Fruit fly (Drosophila melanogaster) whole organism, embryonic: ENCODE data around the gene CG16959.

ENCODE experiments used
- Ada2b ChIP-seq: fragments of 200-800 bp; sonication (Bioruptor generic); IDR thresholded peaks from 2 replicates; pipeline ENCODE4 v1.3.6; 2022; ENCODE audit warnings: missing biosample characterization, missing genetic modification characterization
- Atf-2 ChIP-seq: fragments of 200-800 bp; sonication (Bioruptor generic); optimal IDR thresholded peaks from 2 replicates; lab custom pipeline; 2016; ENCODE audit warnings: missing biosample characterization, missing genetic modification characterization
- Bteb2 ChIP-seq: fragments of 200-800 bp; sonication (Bioruptor generic); optimal IDR thresholded peaks from 2 replicates; lab custom pipeline; 2016; ENCODE audit warnings: missing biosample characterization, missing genetic modification characterization
- C15 ChIP-seq: fragments of 200-800 bp; sonication (Bioruptor generic); IDR thresholded peaks from 3 replicates; pipeline ENCODE4 v1.3.6; 2022; ENCODE audit warnings: missing biosample characterization, missing genetic modification characterization
- CG11398 ChIP-seq: fragments of 200-800 bp; sonication (Bioruptor generic); optimal IDR thresholded peaks from 2 replicates; lab custom pipeline; 2016; ENCODE audit warnings: missing biosample characterization, missing genetic modification characterization
- CG11696 ChIP-seq: fragments of 200-800 bp; sonication (Bioruptor generic); IDR thresholded peaks from 2 replicates; pipeline ENCODE4 v1.3.6; 2022; ENCODE audit warnings: missing biosample characterization, missing genetic modification characterization
- CG12155 ChIP-seq: fragments of 200-800 bp; sonication (Bioruptor generic); optimal IDR thresholded peaks from 3 replicates; lab custom pipeline; 2016; ENCODE audit warnings: missing biosample characterization, missing genetic modification characterization
- CG12744 ChIP-seq: fragments of 200-800 bp; sonication (Bioruptor generic); optimal IDR thresholded peaks from 2 replicates; lab custom pipeline; 2016; ENCODE audit warnings: missing biosample characterization, missing genetic modification characterization
- CG12942 ChIP-seq: fragments of 200-800 bp; sonication (Bioruptor generic); optimal IDR thresholded peaks from 3 replicates; lab custom pipeline; 2016; ENCODE audit warnings: missing biosample characterization, missing genetic modification characterization
- CG13775 ChIP-seq: fragments of 200-800 bp; sonication (Bioruptor generic); optimal IDR thresholded peaks from 3 replicates; lab custom pipeline; 2017; ENCODE audit warnings: missing biosample characterization, mild to moderate bottlenecking, missing genetic modification characterization
- CG14050 ChIP-seq: fragments of 200-800 bp; sonication (Bioruptor generic); IDR thresholded peaks from 3 replicates; pipeline ENCODE4 v1.3.6; 2022; ENCODE audit warnings: missing biosample characterization, missing genetic modification characterization
- CG14860 ChIP-seq: fragments of 200-800 bp; sonication (Bioruptor generic); IDR thresholded peaks from 3 replicates; pipeline ENCODE4 v1.3.6; 2022; ENCODE audit warnings: missing biosample characterization, missing genetic modification characterization; ENCODE audit not compliant: partially characterized antibody
- CG18011 ChIP-seq: fragments of 200-800 bp; sonication (Bioruptor generic); optimal IDR thresholded peaks from 2 replicates; lab custom pipeline; 2017; ENCODE audit warnings: missing biosample characterization, missing genetic modification characterization, mild to moderate bottlenecking, moderate library complexity, missing genotype
- CG2712 ChIP-seq: fragments of 200-800 bp; optimal IDR thresholded peaks from 3 replicates; lab custom pipeline; 2019; ENCODE audit warnings: missing biosample characterization, mild to moderate bottlenecking, missing genetic modification characterization, moderate library complexity
- CG32772 ChIP-seq: fragments of 200-800 bp; sonication (Bioruptor generic); IDR thresholded peaks from 2 replicates; pipeline ENCODE4 v1.3.6; 2022; ENCODE audit warnings: missing biosample characterization, missing genetic modification characterization
- CG3726 ChIP-seq: fragments of 200-800 bp; sonication (Bioruptor generic); IDR thresholded peaks from 3 replicates; pipeline ENCODE4, ENCODE4 v1.3.6; 2022; ENCODE audit warnings: missing biosample characterization, missing genetic modification characterization
- CG3847 ChIP-seq: fragments of 200-800 bp; sonication (Bioruptor generic); IDR thresholded peaks from 2 replicates; pipeline ENCODE4 v1.3.6; 2022; ENCODE audit warnings: missing biosample characterization, missing genetic modification characterization
- CG4360 ChIP-seq: fragments of 200-800 bp; sonication (Bioruptor generic); IDR thresholded peaks from 2 replicates; pipeline ENCODE4 v1.3.6; 2022; ENCODE audit warnings: missing biosample characterization, missing genetic modification characterization
- CG7928 ChIP-seq: fragments of 200-800 bp; sonication (Bioruptor generic); optimal IDR thresholded peaks from 2 replicates; lab custom pipeline; 2017; ENCODE audit warnings: missing biosample characterization, mild to moderate bottlenecking, missing genetic modification characterization
- CG8765 ChIP-seq: fragments of 200-800 bp; sonication (Bioruptor generic); IDR thresholded peaks from 2 replicates; pipeline ENCODE4 v1.3.6; 2022; ENCODE audit warnings: missing biosample characterization, missing genetic modification characterization
- CkIIα-i1 ChIP-seq: fragments of 200-800 bp; sonication (Bioruptor generic); IDR thresholded peaks from 2 replicates; pipeline ENCODE4 v1.3.6; 2022; ENCODE audit warnings: missing biosample characterization, missing genetic modification characterization
- Dbx ChIP-seq: fragments of 200-800 bp; sonication (Bioruptor generic); IDR thresholded peaks from 3 replicates; pipeline ENCODE4 v1.3.6; 2022; ENCODE audit warnings: missing biosample characterization, missing genetic modification characterization
- E2f1 ChIP-seq: fragments of 200-800 bp; sonication (Bioruptor generic); IDR thresholded peaks from 2 replicates; pipeline ENCODE4 v1.3.6; 2022; ENCODE audit warnings: missing biosample characterization, missing genetic modification characterization
- Fer2 ChIP-seq: fragments of 200-800 bp; sonication (Bioruptor generic); optimal IDR thresholded peaks from 2 replicates; lab custom pipeline; 2018; ENCODE audit warnings: missing biosample characterization, mild to moderate bottlenecking, missing genetic modification characterization, moderate library complexity
- Gug ChIP-seq: fragments of 200-800 bp; sonication (Bioruptor generic); IDR thresholded peaks from 4 replicates; pipeline ENCODE4 v1.3.6; 2022; ENCODE audit warnings: missing biosample characterization, missing genetic modification characterization
- Lhr ChIP-seq: fragments of 200-800 bp; sonication (Bioruptor generic); optimal IDR thresholded peaks from 3 replicates; lab custom pipeline; 2017; ENCODE audit warnings: mild to moderate bottlenecking, missing biosample characterization, missing genetic modification reagents, missing genetic modification characterization
- Oaz ChIP-seq: fragments of 200-800 bp; sonication (Bioruptor generic); IDR thresholded peaks from 2 replicates; pipeline ENCODE4 v1.3.6; 2022; ENCODE audit warnings: missing biosample characterization, missing genetic modification characterization
- Ravus ChIP-seq: fragments of 200-800 bp; sonication (Bioruptor generic); IDR thresholded peaks from 2 replicates; pipeline ENCODE4 v1.3.6; 2022; ENCODE audit warnings: missing biosample characterization, missing genetic modification characterization
- Ssrp ChIP-seq: fragments of 200-800 bp; sonication (Bioruptor generic); optimal IDR thresholded peaks from 2 replicates; lab custom pipeline; 2018; ENCODE audit warnings: missing biosample characterization, mild to moderate bottlenecking, missing genetic modification characterization, moderate library complexity
- Taf1 ChIP-seq: fragments of 200-800 bp; sonication (Bioruptor generic); IDR thresholded peaks from 2 replicates; pipeline ENCODE4 v1.3.6; 2022; ENCODE audit warnings: missing biosample characterization, missing genetic modification characterization
- Vsx1 ChIP-seq: fragments of 200-800 bp; sonication (Bioruptor generic); optimal IDR thresholded peaks from 2 replicates; lab custom pipeline; 2017; ENCODE audit warnings: missing biosample characterization, mild to moderate bottlenecking, missing genetic modification characterization, missing genetic modification reagents
- Xrp1 ChIP-seq: fragments of 200-800 bp; sonication (Bioruptor generic); IDR thresholded peaks from 2 replicates; pipeline ENCODE4 v1.3.6; 2022; ENCODE audit warnings: missing biosample characterization, missing genetic modification characterization
- aop ChIP-seq: fragments of 200-800 bp; sonication (Bioruptor generic); IDR thresholded peaks from 2 replicates; pipeline ENCODE4 v1.3.6; 2022; ENCODE audit warnings: missing biosample characterization, missing genetic modification characterization
- bab2 ChIP-seq: fragments of 200-800 bp; sonication (Bioruptor generic); optimal IDR thresholded peaks from 2 replicates; lab custom pipeline; 2016; ENCODE audit warnings: missing biosample characterization, missing genetic modification characterization
- bowl ChIP-seq: fragments of 200-800 bp; sonication (Bioruptor generic); IDR thresholded peaks from 2 replicates; pipeline ENCODE4 v1.3.6; 2022; ENCODE audit warnings: missing biosample characterization, missing genetic modification characterization
- dysf ChIP-seq: fragments of 200-800 bp; sonication (Bioruptor generic); IDR thresholded peaks from 3 replicates; pipeline ENCODE4 v1.3.6; 2022; ENCODE audit warnings: missing biosample characterization, missing genetic modification characterization
- ems ChIP-seq: fragments of 200-800 bp; sonication (Bioruptor generic); optimal IDR thresholded peaks from 3 replicates; lab custom pipeline; 2016; ENCODE audit warnings: missing biosample characterization, missing genetic modification characterization
- ewg ChIP-seq: fragments of 200-800 bp; sonication (Bioruptor generic); optimal IDR thresholded peaks from 3 replicates; lab custom pipeline; 2017; ENCODE audit warnings: mild to moderate bottlenecking, missing biosample characterization, missing genetic modification reagents, missing genetic modification characterization
- h ChIP-seq: fragments of >200 bp; optimal IDR thresholded peaks from 2 replicates; lab custom pipeline; 2017
- jigr1 ChIP-seq: fragments of 200-800 bp; sonication (Bioruptor generic); IDR thresholded peaks from 3 replicates; pipeline ENCODE4 v1.3.6; 2022; ENCODE audit warnings: missing biosample characterization, missing genetic modification characterization
- kah ChIP-seq: fragments of 200-800 bp; sonication (Bioruptor generic); optimal IDR thresholded peaks from 2 replicates; lab custom pipeline; 2018; ENCODE audit warnings: missing biosample characterization, mild to moderate bottlenecking, missing genetic modification characterization
- lov ChIP-seq, 2 experiments: fragments of 200-800 bp in 1 of 2; fragments of >200 bp in 1 of 2; sonication (Bioruptor generic) in 1 of 2; IDR thresholded peaks in 1 of 2; optimal IDR thresholded peaks in 1 of 2; 2 replicates in 1 of 2; 3 replicates in 1 of 2; pipeline versions ENCODE4 v1.3.6 to Lab custom; 2017 to 2022; ENCODE audit warnings: missing biosample characterization in 1 of 2, missing genetic modification characterization in 1 of 2
- nerfin-2 ChIP-seq: fragments of 200-800 bp; sonication (Bioruptor generic); IDR thresholded peaks from 2 replicates; pipeline ENCODE4 v1.3.6; 2022; ENCODE audit warnings: missing biosample characterization, missing genetic modification characterization; ENCODE audit not compliant: partially characterized antibody
- pum ChIP-seq: fragments of 200-800 bp; sonication (Bioruptor generic); optimal IDR thresholded peaks from 2 replicates; lab custom pipeline; 2016; ENCODE audit warnings: missing biosample characterization, missing genetic modification characterization
- ranshi ChIP-seq: fragments of 200-800 bp; sonication (Bioruptor generic); IDR thresholded peaks from 2 replicates; pipeline ENCODE4 v1.3.6; 2022; ENCODE audit warnings: missing biosample characterization, missing genetic modification characterization
- sim ChIP-seq: fragments of 200-800 bp; sonication (Bioruptor generic); IDR thresholded peaks from 2 replicates; pipeline ENCODE4 v1.3.6; 2022; ENCODE audit warnings: missing biosample characterization, missing genetic modification characterization
- tgo ChIP-seq: fragments of 200-800 bp; sonication (Bioruptor generic); IDR thresholded peaks from 3 replicates; pipeline ENCODE4 v1.3.6; 2022; ENCODE audit warnings: missing biosample characterization, missing genetic modification characterization
- tx ChIP-seq: fragments of 200-800 bp; sonication (Bioruptor generic); optimal IDR thresholded peaks from 2 replicates; lab custom pipeline; 2016; ENCODE audit warnings: missing biosample characterization, missing genetic modification characterization
- wek ChIP-seq: fragments of 200-800 bp; sonication (Bioruptor generic); optimal IDR thresholded peaks from 3 replicates; lab custom pipeline; 2018; ENCODE audit warnings: missing biosample characterization, mild to moderate bottlenecking, missing genetic modification characterization, moderate library complexity
- zfh1 ChIP-seq: fragments of 200-800 bp; sonication (Bioruptor generic); IDR thresholded peaks from 3 replicates; pipeline ENCODE4 v1.3.6; 2022; ENCODE audit warnings: missing biosample characterization, missing genetic modification characterization

Gene CG16959

dm6 chr3L:15142004-15142890, 17.1 kb upstream of the CG16959 start, which contains the start of gene Pdi (continued):
- TF ChIP-seq wek (GFP tag; lab: Kevin White, UChicago) (peak; percentile 59), Ravus (GFP tag; lab: Robert Waterston, UW) (no peak), E2f1 (no peak), Oaz (GFP tag; lab: Robert Waterston, UW) (no peak), jigr1 (no peak; the same call in 2 of the 3 replicates), ewg (peak; percentile 10), CG12155 (GFP tag; lab: Kevin White, UChicago) (peak; percentile 17), Xrp1 (GFP tag; lab: Robert Waterston, UW) (no peak), CG12942 (GFP tag; lab: Kevin White, UChicago) (no peak), zfh1 (GFP tag; lab: Robert Waterston, UW) (peak; percentile 32; the same call in 1 of the 3 replicates), bab2 (GFP tag; lab: Kevin White, UChicago) (no peak), sim (GFP tag; lab: Robert Waterston, UW) (no peak), CG14050 (no peak), Dbx (GFP tag; lab: Robert Waterston, UW) (0 out of 3 replicates have a peak, but pooled peaks have one; percentile 33), CG7928 (GFP tag; lab: Kevin White, UChicago) (peak; percentile 26), Atf-2 (GFP tag; lab: Kevin White, UChicago) (no peak), CG3847 (GFP tag; lab: Robert Waterston, UW) (no peak), h (lab: Kevin White, UChicago) (no peak), CG13775 (GFP tag; lab: Kevin White, UChicago) (peak; percentile 28), CG32772 (GFP tag; lab: Robert Waterston, UW) (no peak), tx (GFP tag; lab: Kevin White, UChicago) (peak; percentile 19), Ssrp (tag; lab: Kevin White, UChicago) (no peak), dysf (GFP tag; lab: Robert Waterston, UW) (no peak), C15 (no peak), ranshi (GFP tag; lab: Robert Waterston, UW) (0 out of 2 replicates have a peak, but pooled peaks have one; percentile 45), CkIIα-i1 (GFP tag; lab: Robert Waterston, UW) (no peak), CG11398 (peak; percentile 37), kah (GFP tag; lab: Kevin White, UChicago) (no peak), bowl (no peak), CG4360 (no peak), Vsx1 (GFP tag; lab: Kevin White, UChicago) (no peak), nerfin-2 (GFP tag; lab: Robert Waterston, UW) (peak; percentile 61), Bteb2 (GFP tag; lab: Kevin White, UChicago) (peak; percentile 33), CG12744 (GFP tag; lab: Kevin White, UChicago) (no peak), CG8765 (GFP tag; lab: Robert Waterston, UW) (no peak), aop (GFP tag; lab: Robert Waterston, UW) (no peak), Gug (GFP tag; lab: Robert Waterston, UW) (0 out of 4 replicates have a peak, but pooled peaks have one; percentile 2), CG18011 (GFP tag; lab: Kevin White, UChicago) (no peak), Taf1 (GFP tag; lab: Robert Waterston, UW) (no peak), CG2712 (tag; lab: Kevin White, UChicago) (peak; percentile 47), pum (no peak), Fer2 (no peak), ems (GFP tag; lab: Kevin White, UChicago) (peak; percentile 35), CG14860 (GFP tag; lab: Robert Waterston, UW) (no peak), Lhr (GFP tag; lab: Kevin White, UChicago) (peak; percentile 72), Ada2b (no peak), tgo (GFP tag; lab: Robert Waterston, UW) (no peak), CG3726 (no peak), lov (optimal IDR thresholded peaks at IDR 0.05; lab: Kevin White, UChicago) (no peak), lov (GFP tag; IDR thresholded peaks at IDR 0.05; lab: Robert Waterston, UW) (no peak), CG11696 (GFP tag; lab: Robert Waterston, UW) (no peak)
